Worm (Caenorhabditis elegans) whole organism, early embryonic: ENCODE measurements around the gene T28C6.5.

Source experiments
- B0310.2 ChIP-seq: sonication (generic microtip); optimal IDR thresholded peaks from 2 replicates; lab custom pipeline; 2016; ENCODE audit warnings: mild to moderate bottlenecking, missing genetic modification characterization, missing compliant biosample characterization
- ama-1 ChIP-seq: fragments of 150-350 bp; optimal IDR thresholded peaks from 2 replicates; lab custom pipeline; 2014
- ceh-13 ChIP-seq: fragments of 200-800 bp; sonication (Bioruptor generic); optimal IDR thresholded peaks from 2 replicates; lab custom pipeline; 2018; ENCODE audit warnings: mild to moderate bottlenecking, missing genetic modification characterization, missing compliant biosample characterization
- ets-7 ChIP-seq: sonication (generic microtip); optimal IDR thresholded peaks from 2 replicates; lab custom pipeline; 2016; ENCODE audit warnings: missing genotype, missing genetic modification characterization, missing compliant biosample characterization
- flt-1 ChIP-seq: fragments of 200-800 bp; sonication (Bioruptor generic); IDR thresholded peaks from 2 replicates; pipeline ENCODE4 v1.3.6; 2022; ENCODE audit warnings: missing genetic modification characterization, missing compliant biosample characterization
- tbx-11 ChIP-seq: fragments of 200-800 bp; sonication (Bioruptor generic); IDR thresholded peaks from 2 replicates; pipeline ENCODE4 v1.3.6; 2022; ENCODE audit warnings: missing genetic modification characterization, missing compliant biosample characterization
- tra-4 ChIP-seq: sonication (generic microtip); optimal IDR thresholded peaks from 2 replicates; lab custom pipeline; 2017; ENCODE audit warnings: missing genetic modification characterization, missing compliant biosample characterization

- no peak for TF ChIP-seq tra-4 (tag; lab: Kevin White, UChicago)
- no peak for TF ChIP-seq B0310.2 (tag; lab: Kevin White, UChicago)
- no peak for TF ChIP-seq flt-1
- TF ChIP-seq ama-1: no peak
- TF ChIP-seq tbx-11: no peak
- no peak for TF ChIP-seq ets-7
- no peak for TF ChIP-seq ceh-13
Observed at ce11 chrIV:8865343-8865742, 44.1 kb downstream of the T28C6.5 start, which contains the start of gene C09G9.1.
